Fruit fly (Drosophila melanogaster) whole organism, embryonic: ENCODE results near the gene Pbp45.
A peak's percentile ranks its signal among the peaks of the same experiment; 100 is the strongest.

Experiments
- ATbp ChIP-seq: fragments of 200-800 bp; sonication (Bioruptor generic); optimal IDR thresholded peaks from 2 replicates; lab custom pipeline; 2017; ENCODE audit warnings: missing biosample characterization, mild to moderate bottlenecking, missing genetic modification characterization, missing genetic modification reagents
- Ada2b ChIP-seq: fragments of 200-800 bp; sonication (Bioruptor generic); IDR thresholded peaks from 2 replicates; pipeline ENCODE4 v1.3.6; 2022; ENCODE audit warnings: missing biosample characterization, missing genetic modification characterization
- B-H1 ChIP-seq: fragments of 200-800 bp; sonication (Bioruptor generic); IDR thresholded peaks from 3 replicates; pipeline ENCODE4 v1.3.6; 2022; ENCODE audit warnings: missing biosample characterization, missing genetic modification characterization
- CG10267 ChIP-seq: fragments of 200-800 bp; sonication (Bioruptor generic); optimal IDR thresholded peaks from 2 replicates; lab custom pipeline; 2018; ENCODE audit warnings: missing biosample characterization, mild to moderate bottlenecking, missing genetic modification characterization, moderate library complexity
- CG10366 ChIP-seq: fragments of 200-800 bp; sonication (Bioruptor generic); IDR thresholded peaks from 2 replicates; pipeline ENCODE4 v1.3.6; 2022; ENCODE audit warnings: missing biosample characterization, missing genetic modification characterization
- CG11247 ChIP-seq: fragments of 200-800 bp; sonication (Bioruptor generic); IDR thresholded peaks from 2 replicates; pipeline ENCODE4 v1.3.6; 2022; ENCODE audit warnings: missing biosample characterization, missing genetic modification characterization
- CG11456 ChIP-seq: fragments of 200-800 bp; sonication (Bioruptor generic); IDR thresholded peaks from 3 replicates; pipeline ENCODE4 v1.3.6; 2022; ENCODE audit warnings: missing biosample characterization, missing genetic modification characterization
- CG1529 ChIP-seq: fragments of 200-800 bp; sonication (Bioruptor generic); optimal IDR thresholded peaks from 3 replicates; lab custom pipeline; 2018; ENCODE audit warnings: missing biosample characterization, missing genetic modification characterization
- CG16863 ChIP-seq: fragments of 200-800 bp; sonication (Bioruptor generic); optimal IDR thresholded peaks from 3 replicates; lab custom pipeline; 2016; ENCODE audit warnings: missing biosample characterization, missing genetic modification characterization
- CG2199 ChIP-seq: fragments of 200-800 bp; sonication (Bioruptor generic); IDR thresholded peaks from 3 replicates; pipeline ENCODE4 v1.3.6; 2022; ENCODE audit warnings: missing biosample characterization, missing genetic modification characterization
- CG2889 ChIP-seq: fragments of 200-800 bp; sonication (Bioruptor generic); IDR thresholded peaks from 3 replicates; pipeline ENCODE4 v1.3.6; 2022; ENCODE audit warnings: missing biosample characterization, missing genetic modification characterization
- CG3065 ChIP-seq: fragments of 200-800 bp; sonication (Bioruptor generic); optimal IDR thresholded peaks from 2 replicates; lab custom pipeline; 2016; ENCODE audit warnings: missing biosample characterization, missing genetic modification characterization
- CG32532 ChIP-seq: fragments of 200-800 bp; sonication (Bioruptor generic); IDR thresholded peaks from 2 replicates; pipeline ENCODE4 v1.3.6; 2022; ENCODE audit warnings: missing biosample characterization, missing genetic modification characterization
- CG4360 ChIP-seq: fragments of 200-800 bp; sonication (Bioruptor generic); IDR thresholded peaks from 2 replicates; pipeline ENCODE4 v1.3.6; 2022; ENCODE audit warnings: missing biosample characterization, missing genetic modification characterization
- CG4730 ChIP-seq: fragments of 200-800 bp; sonication (Bioruptor generic); IDR thresholded peaks from 2 replicates; pipeline ENCODE4 v1.3.6; 2022; ENCODE audit warnings: missing biosample characterization, missing genetic modification characterization
- CG5180 ChIP-seq: fragments of 200-800 bp; sonication (Bioruptor generic); optimal IDR thresholded peaks from 3 replicates; lab custom pipeline; 2017; ENCODE audit warnings: missing biosample characterization, missing genetic modification characterization, mild to moderate bottlenecking, moderate library complexity, missing genetic modification reagents
- Dek ChIP-seq: fragments of 200-800 bp; sonication (Bioruptor generic); optimal IDR thresholded peaks from 3 replicates; lab custom pipeline; 2019; ENCODE audit warnings: missing biosample characterization, mild to moderate bottlenecking, missing genetic modification characterization, moderate library complexity
- E2f1 ChIP-seq: fragments of 200-800 bp; sonication (Bioruptor generic); IDR thresholded peaks from 2 replicates; pipeline ENCODE4 v1.3.6; 2022; ENCODE audit warnings: missing biosample characterization, missing genetic modification characterization
- Ets65A ChIP-seq: fragments of 200-800 bp; sonication (Bioruptor generic); peaks from one replicate; lab custom pipeline; 2016; ENCODE audit warnings: missing biosample characterization, missing genetic modification characterization
- Gug ChIP-seq: fragments of 200-800 bp; sonication (Bioruptor generic); IDR thresholded peaks from 4 replicates; pipeline ENCODE4 v1.3.6; 2022; ENCODE audit warnings: missing biosample characterization, missing genetic modification characterization
- Hsf ChIP-seq: fragments of 200-800 bp; sonication (Bioruptor generic); optimal IDR thresholded peaks from 3 replicates; lab custom pipeline; 2016; ENCODE audit warnings: missing biosample characterization, missing genetic modification characterization
- Jarid2 ChIP-seq: fragments of 200-800 bp; sonication (Bioruptor generic); optimal IDR thresholded peaks from 3 replicates; lab custom pipeline; 2017; ENCODE audit warnings: mild to moderate bottlenecking, missing biosample characterization, missing genetic modification reagents, missing genetic modification characterization
- Rfx ChIP-seq: fragments of 200-800 bp; sonication (Bioruptor generic); IDR thresholded peaks from 2 replicates; pipeline ENCODE4 v1.3.6; 2022; ENCODE audit warnings: missing biosample characterization, missing genetic modification characterization
- Side ChIP-seq: fragments of 200-800 bp; sonication (Bioruptor generic); optimal IDR thresholded peaks from 2 replicates; lab custom pipeline; 2016; ENCODE audit warnings: missing biosample characterization, missing genetic modification characterization
- Sox102F ChIP-seq: fragments of 200-800 bp; sonication (Bioruptor generic); optimal IDR thresholded peaks from 2 replicates; lab custom pipeline; 2018; ENCODE audit warnings: missing biosample characterization, mild to moderate bottlenecking, missing genetic modification characterization, moderate library complexity
- Xrp1 ChIP-seq: fragments of 200-800 bp; sonication (Bioruptor generic); IDR thresholded peaks from 2 replicates; pipeline ENCODE4 v1.3.6; 2022; ENCODE audit warnings: missing biosample characterization, missing genetic modification characterization
- YL-1 ChIP-seq: fragments of 200-800 bp; sonication (Bioruptor generic); optimal IDR thresholded peaks from 3 replicates; lab custom pipeline; 2017; ENCODE audit warnings: missing biosample characterization, mild to moderate bottlenecking, missing genetic modification characterization
- ara ChIP-seq: fragments of 200-800 bp; sonication (Bioruptor generic); IDR thresholded peaks from 2 replicates; pipeline ENCODE4 v1.3.6; 2022; ENCODE audit warnings: missing biosample characterization, missing genetic modification characterization
- chinmo ChIP-seq: fragments of 200-800 bp; sonication (Bioruptor generic); IDR thresholded peaks from 4 replicates; pipeline ENCODE4 v1.3.6; 2022; ENCODE audit warnings: missing biosample characterization, missing genetic modification characterization; ENCODE audit not compliant: partially characterized antibody
- chm ChIP-seq: fragments of 200-800 bp; sonication (Bioruptor generic); IDR thresholded peaks from 2 replicates; pipeline ENCODE4 v1.3.6; 2022; ENCODE audit warnings: missing biosample characterization, missing genetic modification characterization
- chn ChIP-seq: fragments of 200-800 bp; sonication (Bioruptor generic); optimal IDR thresholded peaks from 2 replicates; lab custom pipeline; 2016; ENCODE audit warnings: missing biosample characterization, missing genetic modification characterization
- dan ChIP-seq: fragments of 200-800 bp; sonication (Bioruptor generic); IDR thresholded peaks from 2 replicates; pipeline ENCODE4 v1.3.6; 2022; ENCODE audit warnings: missing biosample characterization, missing genetic modification characterization
- dpn ChIP-seq, 2 experiments: fragments of 200-800 bp; sonication (Bioruptor generic); optimal IDR thresholded peaks; 3 replicates each; lab custom pipeline; 2016; ENCODE audit warnings: missing biosample characterization in 2 of 2, missing genetic modification characterization in 2 of 2
- dysf ChIP-seq: fragments of 200-800 bp; sonication (Bioruptor generic); IDR thresholded peaks from 3 replicates; pipeline ENCODE4 v1.3.6; 2022; ENCODE audit warnings: missing biosample characterization, missing genetic modification characterization
- gem ChIP-seq: fragments of 200-800 bp; sonication (Bioruptor generic); optimal IDR thresholded peaks from 2 replicates; lab custom pipeline; 2019; ENCODE audit warnings: missing biosample characterization, mild to moderate bottlenecking, missing genetic modification characterization, moderate library complexity
- gsb ChIP-seq: fragments of 200-800 bp; sonication (Bioruptor generic); IDR thresholded peaks from 2 replicates; pipeline ENCODE4 v1.3.6; 2022; ENCODE audit warnings: missing biosample characterization, missing genetic modification characterization
- gsb-n ChIP-seq: fragments of 200-800 bp; sonication (Bioruptor generic); optimal IDR thresholded peaks from 3 replicates; lab custom pipeline; 2018; ENCODE audit warnings: missing biosample characterization, mild to moderate bottlenecking, missing genetic modification characterization
- ind ChIP-seq: fragments of 200-800 bp; sonication (Bioruptor generic); optimal IDR thresholded peaks from 3 replicates; lab custom pipeline; 2016; ENCODE audit warnings: missing biosample characterization, missing genetic modification characterization
- lbe ChIP-seq: fragments of 200-800 bp; sonication (Bioruptor generic); optimal IDR thresholded peaks from 2 replicates; lab custom pipeline; 2016; ENCODE audit warnings: missing biosample characterization, mild to moderate bottlenecking, missing genetic modification characterization
- nom ChIP-seq: fragments of 200-800 bp; sonication (Bioruptor generic); optimal IDR thresholded peaks from 2 replicates; lab custom pipeline; 2017; ENCODE audit warnings: missing biosample characterization, missing genetic modification characterization, mild to moderate bottlenecking, moderate library complexity, missing genetic modification reagents
- org-1 ChIP-seq: fragments of 200-800 bp; sonication (Bioruptor generic); optimal IDR thresholded peaks from 2 replicates; lab custom pipeline; 2017; ENCODE audit warnings: missing biosample characterization, missing genetic modification characterization
- phol ChIP-seq: fragments of 200-800 bp; sonication (Bioruptor generic); optimal IDR thresholded peaks from 3 replicates; lab custom pipeline; 2018; ENCODE audit warnings: missing biosample characterization, mild to moderate bottlenecking, missing genetic modification characterization, moderate library complexity
- row ChIP-seq: fragments of 200-800 bp; sonication (Bioruptor generic); IDR thresholded peaks from 3 replicates; pipeline ENCODE4 v1.3.6; 2022; ENCODE audit warnings: missing biosample characterization, missing genetic modification characterization
- sens ChIP-seq: fragments of 200-800 bp; sonication (Bioruptor generic); peaks from one replicate; lab custom pipeline; 2016; ENCODE audit warnings: missing biosample characterization, missing genetic modification characterization
- sr ChIP-seq: fragments of 200-800 bp; sonication (Bioruptor generic); IDR thresholded peaks from 3 replicates; pipeline ENCODE4 v1.3.6; 2022; ENCODE audit warnings: missing biosample characterization, missing genetic modification characterization
- stc ChIP-seq: fragments of 200-800 bp; sonication (Bioruptor generic); IDR thresholded peaks from 2 replicates; pipeline ENCODE4 v1.3.6; 2022; ENCODE audit warnings: missing biosample characterization, missing genetic modification characterization
- tgo ChIP-seq: fragments of 200-800 bp; sonication (Bioruptor generic); IDR thresholded peaks from 3 replicates; pipeline ENCODE4 v1.3.6; 2022; ENCODE audit warnings: missing biosample characterization, missing genetic modification characterization
- ttk ChIP-seq: fragments of 200-800 bp; sonication (Bioruptor generic); IDR thresholded peaks from 2 replicates; pipeline ENCODE4 v2.1.2; 2022; ENCODE audit warnings: missing biosample characterization, missing genetic modification characterization
- vvl ChIP-seq: fragments of 200-800 bp; sonication (Bioruptor generic); IDR thresholded peaks from 2 replicates; pipeline ENCODE4 v1.3.6; 2022; ENCODE audit warnings: missing biosample characterization, missing genetic modification characterization
- zfh1 ChIP-seq: fragments of 200-800 bp; sonication (Bioruptor generic); IDR thresholded peaks from 3 replicates; pipeline ENCODE4 v1.3.6; 2022; ENCODE audit warnings: missing biosample characterization, missing genetic modification characterization

Pbp45 gene

DNA sequence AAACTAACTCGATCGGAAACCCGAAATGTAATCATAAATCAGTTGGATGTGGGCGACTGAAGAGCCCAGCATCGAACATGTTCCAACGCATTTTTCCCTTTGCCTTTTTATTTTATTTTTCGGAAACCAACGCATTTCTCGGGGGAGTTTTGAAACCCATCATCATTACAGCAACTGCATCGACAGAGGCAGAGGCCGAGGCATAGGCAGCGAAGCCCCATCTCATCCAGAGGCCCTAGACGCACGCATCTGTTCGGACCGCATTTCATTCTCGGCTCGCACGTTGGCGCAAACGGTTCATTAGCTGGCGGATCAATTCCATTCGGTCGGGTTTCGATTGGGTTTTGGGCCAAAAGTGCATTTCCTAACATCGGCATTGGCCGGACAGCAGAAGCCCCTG lies 13.8 kb downstream of the Pbp45 start, which contains the start of gene CG4576:
Gene CG4576 (plus strand): TSS at position 227 of the 400 bp plus-strand sequence.
- TF ChIP-seq lbe, result no peak
- TF ChIP-seq stc, result 0 out of 2 replicates have a peak, but pooled peaks have one; percentile 23
- peak; percentile 12 for TF ChIP-seq Jarid2
- peak; percentile 35 for TF ChIP-seq sens (GFP tag; lab: Kevin White, UChicago)
- TF ChIP-seq gsb-n, result no peak
- TF ChIP-seq CG11456 (GFP tag; lab: Robert Waterston, UW), result 0 out of 3 replicates have a peak, but pooled peaks have one; percentile 58
- peak; percentile 66 for TF ChIP-seq nom (GFP tag; lab: Kevin White, UChicago)
- TF ChIP-seq CG2889 (GFP tag; lab: Robert Waterston, UW), result no peak
- no peak for TF ChIP-seq CG1529 (GFP tag; lab: Kevin White, UChicago)
- no peak for TF ChIP-seq CG3065 (GFP tag; lab: Kevin White, UChicago)
- TF ChIP-seq ara (GFP tag; lab: Robert Waterston, UW), result 0 out of 2 replicates have a peak, but pooled peaks have one; percentile 22
- TF ChIP-seq CG10267, result no peak
- no peak for TF ChIP-seq CG4360 (GFP tag; lab: Robert Waterston, UW)
- no peak for TF ChIP-seq gem (tag; lab: Kevin White, UChicago)
- no peak for TF ChIP-seq Dek (tag; lab: Kevin White, UChicago)
- peak; percentile 97 for TF ChIP-seq CG5180 (GFP tag; lab: Kevin White, UChicago)
- 0 out of 2 replicates have a peak, but pooled peaks have one; percentile 35 for TF ChIP-seq chm (GFP tag; lab: Robert Waterston, UW)
- TF ChIP-seq Ets65A (GFP tag; lab: Kevin White, UChicago), result no peak
- 0 out of 4 replicates have a peak, but pooled peaks have one; percentile 7 for TF ChIP-seq chinmo (GFP tag; lab: Robert Waterston, UW)
- TF ChIP-seq sr (GFP tag; lab: Robert Waterston, UW), result peak; percentile 68
- no peak for TF ChIP-seq gsb (GFP tag; lab: Robert Waterston, UW)
- TF ChIP-seq, all 482 proteins: peak for 10

DNA sequence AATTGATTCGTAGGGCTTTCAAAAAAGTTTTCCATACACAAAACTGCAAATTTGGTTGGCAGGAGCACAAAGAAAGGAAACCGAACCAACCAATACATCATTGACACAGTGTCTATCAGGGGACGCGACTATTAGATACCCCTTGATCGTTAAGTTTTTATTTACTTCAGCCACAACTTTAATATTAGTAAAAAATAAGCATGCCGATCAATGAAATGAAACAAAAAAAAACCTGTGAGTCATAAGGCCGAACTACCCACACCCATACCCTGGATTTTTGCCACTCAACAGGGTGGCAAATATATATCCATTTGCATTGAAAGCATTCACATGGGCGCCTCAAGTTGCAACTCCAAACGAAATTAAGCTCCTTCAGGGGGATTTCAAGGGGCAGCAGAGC lies 23.0 kb downstream of the Pbp45 start:
- TF ChIP-seq CG16863 (GFP tag; lab: Kevin White, UChicago), result peak; percentile 6
- TF ChIP-seq Xrp1 (GFP tag; lab: Robert Waterston, UW), result peak; percentile 67
- TF ChIP-seq ind (GFP tag; lab: Kevin White, UChicago), result peak; percentile 17
- peak; percentile 29 for TF ChIP-seq vvl (GFP tag; lab: Robert Waterston, UW)
- peak; percentile 65; the same call in 1 of the 3 replicates for TF ChIP-seq zfh1 (GFP tag; lab: Robert Waterston, UW)
- peak; percentile 44; the same call in 1 of the 3 replicates for TF ChIP-seq dysf
- TF ChIP-seq E2f1 (GFP tag; lab: Robert Waterston, UW), result peak; percentile 43
- peak; percentile 33; the same call in 1 of the 2 replicates for TF ChIP-seq CG11247
- peak; percentile 30; the same call in 1 of the 2 replicates for TF ChIP-seq CG32532 (GFP tag; lab: Robert Waterston, UW)
- TF ChIP-seq Rfx (GFP tag; lab: Robert Waterston, UW), result 0 out of 2 replicates have a peak, but pooled peaks have one; percentile 41
- TF ChIP-seq phol (tag; lab: Kevin White, UChicago), result peak; percentile 7
- peak; percentile 13; the same call in 1 of the 3 replicates for TF ChIP-seq CG2199 (GFP tag; lab: Robert Waterston, UW)
- TF ChIP-seq Ada2b, result 0 out of 2 replicates have a peak, but pooled peaks have one; percentile 20
- peak; percentile 31; the same call in 1 of the 2 replicates for TF ChIP-seq CG10366
- TF ChIP-seq YL-1 (GFP tag; lab: Kevin White, UChicago), result no peak
- TF ChIP-seq Side (GFP tag; lab: Kevin White, UChicago), result peak; percentile 7
- TF ChIP-seq Gug (GFP tag; lab: Robert Waterston, UW), result peak; percentile 19; the same call in 1 of the 4 replicates
- peak; percentile 21; the same call in 1 of the 2 replicates for TF ChIP-seq dan (GFP tag; lab: Robert Waterston, UW)
- no peak for TF ChIP-seq org-1 (GFP tag; lab: Kevin White, UChicago)
- TF ChIP-seq gem (tag; lab: Kevin White, UChicago), result peak; percentile 53
- TF ChIP-seq tgo (GFP tag; lab: Robert Waterston, UW), result 0 out of 3 replicates have a peak, but pooled peaks have one; percentile 13
- peak; percentile 16; the same call in 1 of the 3 replicates for TF ChIP-seq B-H1 (GFP tag; lab: Robert Waterston, UW)
- TF ChIP-seq ara (GFP tag; lab: Robert Waterston, UW), result peak; percentile 56
- TF ChIP-seq row (GFP tag; lab: Robert Waterston, UW), result peak; percentile 46; the same call in 2 of the 3 replicates
- TF ChIP-seq CG4730 (GFP tag; lab: Robert Waterston, UW), result 0 out of 2 replicates have a peak, but pooled peaks have one; percentile 39
- peak in 1 of 2 experiments; percentile 2 for TF ChIP-seq dpn (GFP tag; optimal IDR thresholded peaks at IDR 0.05; lab: Kevin White, UChicago)
- peak; percentile 50; the same call in 1 of the 2 replicates for TF ChIP-seq ttk
- TF ChIP-seq ATbp (GFP tag; lab: Kevin White, UChicago), result peak; percentile 1
- TF ChIP-seq Hsf (GFP tag; lab: Kevin White, UChicago), result peak; percentile 8
- TF ChIP-seq chn, result peak; percentile 43
- peak; percentile 47 for TF ChIP-seq Sox102F (GFP tag; lab: Kevin White, UChicago)
